Fruit fly (Drosophila melanogaster): ENCODE results near the gene Nrx-1.

Gene Nrx-1

DNA sequence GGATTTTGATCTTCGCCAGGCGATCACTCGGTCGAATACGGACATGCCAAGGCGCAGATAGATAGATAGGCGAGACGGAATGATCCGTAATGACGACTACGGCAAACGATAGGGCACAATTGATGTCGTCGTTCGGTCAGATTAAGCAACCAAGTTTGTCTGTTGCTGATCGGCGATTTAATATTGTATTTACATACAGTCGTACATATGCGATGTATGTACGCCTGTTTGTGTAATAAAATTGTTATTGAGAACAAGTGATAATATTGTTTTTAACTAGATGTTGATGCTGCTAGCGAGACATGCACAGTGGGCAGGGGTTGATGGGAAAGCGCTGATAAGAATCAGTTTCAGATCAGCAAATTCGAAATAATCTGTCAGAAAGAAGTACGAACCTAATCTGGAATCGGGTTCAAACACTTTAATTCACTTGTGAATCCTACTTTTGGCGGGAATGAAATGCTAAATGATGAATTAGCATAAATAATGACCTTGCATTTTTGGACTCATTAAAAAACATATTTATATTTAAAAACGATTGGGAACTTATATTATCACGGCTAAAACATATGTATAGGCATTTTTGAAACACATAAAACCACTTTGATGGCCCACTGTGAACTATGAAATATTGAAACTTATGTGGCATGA, 12.9 kb upstream of the Nrx-1 start:
- TF ChIP-seq CTCF (optimal IDR thresholded peaks at IDR 0.05) (no peak), CG8478 (optimal IDR thresholded peaks at IDR 0.05) (no peak)

DNA sequence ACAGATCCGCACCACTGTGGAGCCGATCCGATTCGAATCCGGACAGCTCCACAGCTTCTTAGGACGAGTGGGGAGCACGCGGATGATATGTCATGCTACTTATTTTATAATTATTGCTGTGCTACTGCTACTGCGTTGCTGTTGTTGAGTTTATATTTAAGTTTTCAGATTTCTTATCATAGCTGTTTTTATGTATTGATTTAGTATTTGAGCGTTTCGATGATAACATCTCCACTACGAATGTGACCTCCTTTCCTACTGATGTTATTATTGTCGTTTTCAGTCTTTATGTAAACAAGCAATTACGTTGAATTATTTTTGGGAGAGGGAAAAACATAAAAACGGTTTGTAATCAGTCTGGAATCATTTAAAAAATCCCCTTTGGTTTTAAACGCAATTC, 12.3 kb upstream of the Nrx-1 start:
- TF ChIP-seq CG8478 (optimal IDR thresholded peaks at IDR 0.05) (no peak), CTCF (optimal IDR thresholded peaks at IDR 0.05) (no peak)

DNA sequence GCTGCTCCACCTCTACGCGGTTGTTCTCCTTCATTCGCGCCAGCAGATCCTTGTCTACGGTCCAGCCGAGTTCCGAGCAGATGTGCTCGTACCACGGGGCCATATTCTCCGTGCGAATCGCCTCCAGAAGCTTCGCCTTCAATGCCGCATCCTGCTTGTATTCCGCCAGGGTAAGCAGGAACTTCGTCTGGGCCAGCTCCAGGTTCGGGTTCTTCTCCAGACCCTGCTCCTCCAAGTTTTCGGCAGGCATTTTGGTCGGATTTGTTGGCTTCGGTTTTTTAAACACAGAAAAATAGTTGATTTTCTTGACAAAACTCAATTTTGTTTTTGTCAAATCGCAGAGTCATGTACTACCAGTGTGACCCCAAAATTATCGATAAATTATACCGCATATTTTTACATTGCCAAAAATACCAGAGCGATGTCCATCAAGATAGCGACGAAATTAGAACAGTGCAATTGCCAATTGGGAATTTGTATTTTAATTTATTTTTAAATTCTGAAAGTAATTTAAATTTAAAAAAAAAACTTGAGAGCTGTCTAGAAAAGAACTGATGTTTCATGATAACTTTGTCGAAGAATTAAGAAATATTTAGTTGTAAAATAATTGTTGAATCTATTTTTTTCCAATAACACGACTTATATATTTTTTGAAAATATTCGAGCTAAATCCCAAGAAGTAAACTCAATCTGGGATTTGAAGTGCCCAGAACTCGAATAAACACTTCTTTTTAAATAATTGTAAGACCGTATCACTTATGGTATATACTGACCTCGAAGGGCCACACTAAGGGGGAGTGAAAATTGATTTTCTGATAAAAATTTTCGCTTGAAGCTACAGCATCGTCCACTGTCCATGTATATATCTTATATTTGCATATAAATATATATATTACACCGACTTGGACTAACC, 6.4 kb upstream of the Nrx-1 start, which contains the start of the genes Rpn7 and AP-2mu:
Gene Rpn7, minus strand, starts transcription at position 382 of the 913 bp plus-strand sequence.
Gene AP-2mu, plus strand, starts transcription at position 783 of the 913 bp plus-strand sequence.
- TF ChIP-seq CG8478 (optimal IDR thresholded peaks at IDR 0.05) (no peak), CTCF (optimal IDR thresholded peaks at IDR 0.05) (peak in 1 of 2 experiments; percentile 3)

DNA sequence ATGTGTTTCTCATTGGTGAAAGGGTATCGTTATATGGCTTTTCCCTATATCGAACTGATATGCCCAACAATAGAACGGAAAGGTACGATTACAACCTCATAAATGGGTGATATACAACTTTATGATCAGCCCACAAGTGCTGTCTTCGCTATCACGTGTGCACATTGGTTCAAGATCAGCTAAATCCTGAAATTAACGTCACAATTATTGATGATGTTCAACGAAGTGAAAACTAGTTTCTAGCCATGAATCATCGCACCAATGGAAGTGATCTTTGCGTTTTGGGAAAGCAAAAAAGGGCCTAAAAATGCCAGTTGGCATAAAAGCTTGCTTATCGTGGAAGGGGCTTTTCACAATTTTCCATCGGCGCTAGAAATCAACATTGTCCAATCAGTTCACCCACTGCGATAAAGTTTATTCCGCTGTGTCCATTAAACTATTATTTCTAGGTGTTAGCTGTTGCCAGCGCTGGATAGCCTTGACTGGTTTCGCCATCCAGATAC, 3.6 kb upstream of the Nrx-1 start, which contains the start of gene CG7054:
Gene CG7054, plus strand, starts transcription at position 375 of the 503 bp plus-strand sequence.
- TF ChIP-seq CTCF (optimal IDR thresholded peaks at IDR 0.05) = no peak
- TF ChIP-seq CG8478 (optimal IDR thresholded peaks at IDR 0.05) = no peak

DNA sequence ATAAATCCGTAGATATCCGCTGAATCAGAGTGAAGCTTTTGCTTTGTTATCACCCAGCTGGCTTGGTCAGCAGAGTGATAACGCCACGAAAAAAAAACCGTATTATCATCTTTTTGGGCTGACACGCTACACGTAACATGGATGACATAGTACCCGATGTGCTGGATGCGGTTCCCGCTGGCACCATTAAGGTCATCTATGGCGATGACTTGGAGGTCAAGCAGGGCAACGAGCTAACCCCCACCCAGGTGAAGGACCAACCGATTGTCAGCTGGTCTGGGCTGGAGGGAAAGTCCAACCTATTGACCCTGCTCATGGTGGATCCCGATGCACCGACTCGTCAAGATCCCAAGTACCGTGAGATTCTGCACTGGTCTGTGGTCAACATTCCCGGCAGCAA, 3.2 kb upstream of the Nrx-1 start:
- TF ChIP-seq CG8478 (optimal IDR thresholded peaks at IDR 0.05) (no peak), CTCF (optimal IDR thresholded peaks at IDR 0.05) (no peak)

DNA sequence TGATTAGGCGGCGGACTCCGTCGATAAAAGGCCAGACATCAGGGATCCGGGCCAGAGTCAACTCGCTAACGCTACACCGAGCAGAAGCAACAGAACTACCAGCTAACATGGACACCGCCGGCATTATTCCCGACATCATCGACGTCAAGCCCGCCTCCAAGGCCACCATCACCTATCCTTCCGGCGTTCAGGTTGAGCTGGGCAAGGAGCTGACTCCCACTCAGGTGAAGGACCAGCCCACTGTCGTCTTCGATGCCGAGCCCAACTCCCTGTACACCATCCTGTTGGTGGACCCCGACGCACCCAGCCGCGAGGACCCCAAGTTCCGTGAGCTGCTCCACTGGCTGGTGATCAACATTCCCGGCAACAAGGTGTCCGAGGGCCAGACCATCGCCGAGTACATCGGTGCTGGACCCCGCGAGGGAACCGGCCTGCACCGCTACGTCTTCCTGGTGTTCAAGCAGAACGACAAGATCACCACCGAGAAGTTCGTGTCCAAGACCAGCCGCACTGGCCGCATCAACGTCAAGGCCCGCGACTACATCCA, 2.3 kb upstream of the Nrx-1 start, which contains the start of gene Pebp1:
Gene Pebp1, plus strand, starts transcription at position 51 of the 547 bp plus-strand sequence.
- TF ChIP-seq CG8478 (optimal IDR thresholded peaks at IDR 0.05) = no peak
- TF ChIP-seq CTCF (optimal IDR thresholded peaks at IDR 0.05) = no peak

DNA sequence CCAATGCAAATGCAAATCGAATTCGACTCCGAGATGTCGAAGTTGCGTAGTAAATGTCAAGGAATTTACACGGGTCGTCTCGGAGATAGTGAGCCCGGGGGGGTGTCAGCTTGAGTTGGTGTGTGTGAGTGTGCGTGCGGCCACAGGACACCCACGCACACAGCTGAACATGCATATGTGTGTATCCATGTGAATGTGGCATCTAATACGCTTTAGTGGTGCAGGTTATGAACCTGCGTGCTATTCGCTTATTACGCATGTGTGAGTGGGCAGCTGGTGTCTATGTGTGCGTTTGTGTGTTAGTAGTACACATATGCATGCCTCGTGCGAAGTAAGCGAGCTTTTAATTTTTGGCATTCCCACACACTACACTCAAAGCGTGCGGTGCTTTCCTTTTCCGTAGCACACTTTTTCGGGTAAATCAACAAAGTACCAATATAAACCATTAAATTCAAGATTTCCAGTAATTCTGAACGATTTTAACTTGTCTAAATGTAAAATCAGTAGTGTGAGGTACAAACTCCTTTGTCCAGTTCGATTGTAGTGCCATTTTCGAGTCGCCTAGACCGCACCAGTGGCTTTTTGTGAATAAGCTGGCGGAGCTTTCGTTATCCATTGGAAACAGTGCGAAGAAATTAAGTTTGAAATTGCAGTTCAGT, 646 bp downstream of the Nrx-1 start:
- TF ChIP-seq CG8478 (optimal IDR thresholded peaks at IDR 0.05) (no peak), CTCF (optimal IDR thresholded peaks at IDR 0.05) (no peak)

DNA sequence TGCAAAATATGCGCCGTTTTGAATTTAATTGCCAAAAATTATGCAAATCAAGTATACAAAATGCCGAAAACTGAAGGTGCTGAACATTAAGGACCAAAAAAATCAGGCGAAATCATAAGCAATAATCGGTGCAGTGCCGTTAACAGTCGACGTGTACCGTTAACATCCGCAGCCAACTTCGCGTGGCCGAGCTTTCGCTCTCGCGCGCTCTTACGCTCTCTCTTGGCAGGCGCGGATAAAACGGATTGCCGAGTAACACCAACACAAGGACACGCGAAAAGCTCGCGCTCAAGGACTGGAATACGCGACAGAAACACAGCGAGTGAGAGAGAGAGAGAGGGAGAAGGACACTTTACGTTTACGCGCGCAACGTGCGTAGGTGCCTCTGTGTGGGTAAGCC, 1.8 kb downstream of the Nrx-1 start:
- TF ChIP-seq CG8478 (optimal IDR thresholded peaks at IDR 0.05) (no peak), CTCF (optimal IDR thresholded peaks at IDR 0.05) (no peak)

DNA sequence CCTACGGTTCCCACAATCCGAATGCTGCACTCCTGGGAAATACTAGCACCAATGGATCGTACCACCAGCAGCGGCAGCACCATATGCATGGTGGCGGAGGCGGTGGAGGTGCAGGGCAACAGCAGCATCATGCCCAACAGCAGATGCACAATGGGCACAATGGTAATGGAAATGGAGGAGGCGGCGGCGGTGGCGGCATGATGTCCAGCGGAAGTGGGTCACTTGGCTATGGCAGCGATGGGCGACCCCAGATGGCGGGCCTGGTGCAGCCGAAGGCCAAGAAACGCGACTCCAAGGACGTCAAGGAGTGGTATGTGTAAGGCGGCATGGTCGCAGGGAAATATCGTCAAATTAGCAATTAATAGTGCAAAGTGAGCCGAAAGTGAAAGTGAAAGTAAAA, 15.2 kb downstream of the Nrx-1 start:
- TF ChIP-seq CG8478 (optimal IDR thresholded peaks at IDR 0.05) (no peak), CTCF (optimal IDR thresholded peaks at IDR 0.05) (no peak)

DNA sequence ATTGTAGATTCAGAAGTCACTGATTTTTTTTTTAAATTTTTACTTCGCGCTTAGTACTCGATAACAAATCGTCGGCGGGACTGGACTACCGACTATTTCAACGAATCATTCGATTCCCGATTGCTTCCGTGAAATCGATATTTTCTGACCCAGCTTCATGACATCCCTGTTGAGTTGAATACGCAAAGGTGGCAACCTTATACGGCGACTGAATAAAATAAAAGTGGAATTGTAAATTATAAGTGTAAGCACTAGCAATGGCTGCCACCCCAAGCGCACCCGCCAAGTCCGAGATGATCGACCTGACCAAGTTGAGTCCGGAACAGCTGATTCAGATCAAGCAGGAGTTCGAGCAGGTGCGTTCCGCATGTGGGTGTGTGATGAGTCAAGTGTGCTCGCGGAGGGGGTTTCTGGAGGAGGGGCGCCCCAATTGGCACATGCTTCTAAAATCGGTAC, 18.8 kb downstream of the Nrx-1 start, which contains the start of gene Pfdn5:
Gene Pfdn5, plus strand, starts transcription at position 3 of the 456 bp plus-strand sequence.
- TF ChIP-seq CG8478 (optimal IDR thresholded peaks at IDR 0.05) (no peak), CTCF (optimal IDR thresholded peaks at IDR 0.05) (peak in 1 of 2 experiments; percentile 41)

DNA sequence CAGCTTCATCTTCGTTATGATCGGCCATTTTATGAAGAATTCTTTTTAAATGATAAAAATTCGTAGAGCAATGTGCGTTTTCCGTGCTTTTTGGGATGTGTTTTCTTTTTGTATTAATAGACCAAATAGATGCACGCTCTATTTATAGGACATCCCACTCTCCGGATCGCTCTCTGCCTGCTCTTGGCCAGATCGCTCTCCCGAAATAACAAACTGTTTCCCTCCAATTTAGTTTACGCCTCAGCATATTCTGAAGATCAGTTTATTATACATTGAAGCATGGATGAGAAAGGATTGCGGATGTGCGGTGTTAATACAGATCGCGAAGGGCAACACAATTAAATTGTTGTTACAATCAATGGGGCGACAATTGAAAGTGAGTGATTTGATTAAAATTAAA, 20.5 kb downstream of the Nrx-1 start, which contains the start of gene CG5376:
Gene CG5376, minus strand, starts transcription at position 101 of the 400 bp plus-strand sequence.
- TF ChIP-seq CG8478 (optimal IDR thresholded peaks at IDR 0.05) = no peak
- no peak for TF ChIP-seq CTCF (optimal IDR thresholded peaks at IDR 0.05)

DNA sequence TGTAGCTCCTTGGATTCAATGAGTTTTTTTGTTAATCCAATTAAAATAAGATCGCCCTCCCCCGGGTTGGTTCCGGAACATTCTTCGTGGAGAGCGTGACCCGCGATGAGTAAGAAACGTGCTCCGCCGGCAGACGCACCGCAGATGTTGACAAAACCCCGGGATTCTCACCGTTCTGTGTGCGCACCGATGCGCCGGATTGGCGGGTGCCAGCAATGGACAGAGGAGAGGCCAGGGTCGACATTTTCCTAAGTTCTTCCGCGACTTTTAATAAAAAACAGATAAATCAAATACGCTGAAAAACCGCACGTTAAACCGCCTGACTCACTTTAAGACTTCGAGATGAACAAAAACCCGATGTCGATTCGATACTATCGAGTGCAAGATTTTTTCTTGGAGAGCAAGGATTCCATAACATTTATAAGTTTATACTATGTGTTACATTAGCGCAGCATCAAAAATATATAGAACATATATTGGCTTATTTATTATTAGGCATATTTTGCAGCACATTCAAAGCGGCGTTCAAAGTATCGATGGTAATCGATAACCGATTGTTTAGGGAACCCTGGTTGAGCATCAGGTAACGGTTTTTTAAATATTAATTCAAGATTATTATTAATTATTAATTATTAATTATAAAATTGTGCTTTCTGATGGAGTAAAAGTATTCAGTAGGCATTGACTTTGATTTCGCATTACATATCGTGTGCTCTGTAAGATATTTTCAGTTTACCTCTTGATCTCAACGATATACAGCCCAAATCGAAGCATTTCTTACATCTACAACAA, 23.0 kb downstream of the Nrx-1 start, which contains the start of the genes CCT1 and tHMG1:
Gene CCT1, minus strand, starts transcription at position 352 of the 792 bp plus-strand sequence.
Gene tHMG1, plus strand, starts transcription at position 742 of the 792 bp plus-strand sequence.
- no peak for TF ChIP-seq CG8478 (optimal IDR thresholded peaks at IDR 0.05)
- no peak for TF ChIP-seq CTCF (optimal IDR thresholded peaks at IDR 0.05)

DNA sequence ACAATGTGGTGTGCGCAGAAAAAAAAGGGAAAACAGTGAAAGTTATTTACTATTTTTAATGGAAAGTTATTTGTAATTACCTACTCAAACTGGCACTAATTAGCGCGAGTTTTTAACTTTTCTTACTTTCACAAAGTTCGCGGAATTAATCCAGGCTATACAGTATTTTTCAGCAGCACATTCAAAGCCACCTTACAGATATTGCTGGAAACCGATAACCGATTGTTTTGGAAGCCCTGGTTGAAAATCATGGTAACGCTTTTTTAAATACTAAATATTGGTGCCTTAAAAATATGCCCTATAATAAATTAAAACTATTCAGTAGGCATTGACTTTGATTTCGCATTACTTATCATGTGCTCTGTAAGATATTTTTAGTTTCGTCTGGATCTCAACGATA, 24.5 kb downstream of the Nrx-1 start, which contains the start of gene tHMG2:
Gene tHMG2, plus strand, starts transcription at position 187 of the 400 bp plus-strand sequence.
- TF ChIP-seq CTCF (optimal IDR thresholded peaks at IDR 0.05) (no peak), CG8478 (optimal IDR thresholded peaks at IDR 0.05) (no peak)
